Fruit fly (Drosophila melanogaster) Kc167 (cell line): Measurements from ENCODE around the gene ImpE3.

Source experiments
- Myc ChIP-seq: fragments of >200 bp; optimal IDR thresholded peaks from 2 replicates; lab custom pipeline; 2017; ENCODE audit warnings: missing external identifiers
- Sin3A ChIP-seq: fragments of >200 bp; optimal IDR thresholded peaks from 2 replicates; lab custom pipeline; 2018; ENCODE audit warnings: missing external identifiers
- ttk ChIP-seq: sonication (Bioruptor generic); optimal IDR thresholded peaks from 2 replicates; lab custom pipeline; 2017; ENCODE audit warnings: missing external identifiers

dm6 chr3R:7990257-7990656, 39.1 kb downstream of the ImpE3 start:
- TF ChIP-seq Myc (no peak), Sin3A (lab: Kevin White, UChicago) (no peak), ttk (lab: Kevin White, UChicago) (no peak)
